Fruit fly (Drosophila melanogaster) whole organism, pupa: ENCODE data around the gene CG8149.
A peak's percentile ranks its signal among the peaks of the same experiment; 100 is the strongest.

Source experiments
- CG10348 ChIP-seq: fragments of 200-800 bp; sonication (Bioruptor generic); IDR thresholded peaks from 2 replicates; pipeline ENCODE4 v1.3.6; 2022; ENCODE audit warnings: missing biosample characterization, missing genetic modification characterization
- CG12605 ChIP-seq: fragments of 200-800 bp; sonication (Bioruptor generic); IDR thresholded peaks from 2 replicates; pipeline ENCODE4 v1.3.6; 2022; ENCODE audit warnings: missing biosample characterization, missing genetic modification characterization
- CG13204 ChIP-seq: fragments of 200-800 bp; sonication (Bioruptor generic); optimal IDR thresholded peaks from 2 replicates; lab custom pipeline; 2018; ENCODE audit warnings: missing biosample characterization, mild to moderate bottlenecking, missing genetic modification characterization, moderate library complexity
- CG14655 ChIP-seq: fragments of 200-800 bp; sonication (Bioruptor generic); optimal IDR thresholded peaks from 3 replicates; lab custom pipeline; 2017; ENCODE audit warnings: mild to moderate bottlenecking, missing biosample characterization, missing genetic modification reagents, missing genetic modification characterization
- CG15710 ChIP-seq: fragments of 200-800 bp; sonication (Bioruptor generic); optimal IDR thresholded peaks from 2 replicates; lab custom pipeline; 2018; ENCODE audit warnings: missing biosample characterization, mild to moderate bottlenecking, missing genetic modification characterization, moderate library complexity
- CG17806 ChIP-seq: fragments of 200-800 bp; sonication (Bioruptor generic); optimal IDR thresholded peaks from 2 replicates; lab custom pipeline; 2018; ENCODE audit warnings: missing biosample characterization, mild to moderate bottlenecking, missing genetic modification characterization, moderate library complexity
- CG32121 ChIP-seq: fragments of 200-800 bp; sonication (Bioruptor generic); IDR thresholded peaks from 2 replicates; pipeline ENCODE4 v1.3.6; 2022; ENCODE audit warnings: missing biosample characterization, missing genetic modification characterization
- CG4496 ChIP-seq: fragments of 200-800 bp; sonication (Bioruptor generic); IDR thresholded peaks from 3 replicates; pipeline ENCODE4 v1.3.6; 2022; ENCODE audit warnings: missing biosample characterization, missing genetic modification characterization
- CG8159 ChIP-seq: fragments of 200-800 bp; sonication (Bioruptor generic); optimal IDR thresholded peaks from 3 replicates; lab custom pipeline; 2018; ENCODE audit warnings: missing biosample characterization, mild to moderate bottlenecking, missing genetic modification characterization, moderate library complexity
- CG8301 ChIP-seq: fragments of 200-800 bp; sonication (Bioruptor generic); optimal IDR thresholded peaks from 2 replicates; lab custom pipeline; 2018; ENCODE audit warnings: missing biosample characterization, mild to moderate bottlenecking, missing genetic modification characterization
- CG9948 ChIP-seq: fragments of 200-800 bp; sonication (Bioruptor generic); optimal IDR thresholded peaks from 2 replicates; lab custom pipeline; 2018; ENCODE audit warnings: missing biosample characterization, mild to moderate bottlenecking, missing genetic modification characterization, moderate library complexity
- D1 ChIP-seq: fragments of 200-800 bp; sonication (Bioruptor generic); optimal IDR thresholded peaks from 2 replicates; lab custom pipeline; 2018; ENCODE audit warnings: missing biosample characterization, mild to moderate bottlenecking, missing genetic modification characterization, moderate library complexity
- EcR ChIP-seq: fragments of 200-800 bp; sonication (Bioruptor generic); optimal IDR thresholded peaks from 3 replicates; lab custom pipeline; 2019; ENCODE audit warnings: missing biosample characterization, missing genetic modification characterization, mild to moderate bottlenecking, moderate library complexity, missing genetic modification reagents
- Ets98B ChIP-seq: fragments of 200-800 bp; sonication (Bioruptor generic); IDR thresholded peaks from 2 replicates; pipeline ENCODE4 v1.3.6; 2022; ENCODE audit warnings: missing biosample characterization, missing genetic modification characterization
- Pif1A ChIP-seq: fragments of 200-800 bp; sonication (Bioruptor generic); optimal IDR thresholded peaks from 3 replicates; lab custom pipeline; 2016; ENCODE audit warnings: missing biosample characterization, missing genetic modification characterization
- Pif1B ChIP-seq: fragments of 200-800 bp; sonication (Bioruptor generic); optimal IDR thresholded peaks from 3 replicates; lab custom pipeline; 2016; ENCODE audit warnings: missing biosample characterization, missing genetic modification characterization
- Snoo ChIP-seq: fragments of 200-800 bp; sonication (Bioruptor generic); optimal IDR thresholded peaks from 3 replicates; lab custom pipeline; 2017; ENCODE audit warnings: missing biosample characterization, mild to moderate bottlenecking, missing genetic modification characterization, inconsistent platforms
- fd96Ca ChIP-seq: fragments of 200-800 bp; sonication (Bioruptor generic); IDR thresholded peaks from 3 replicates; pipeline ENCODE4 v1.3.6; 2022; ENCODE audit warnings: missing biosample characterization, missing genetic modification characterization
- gl ChIP-seq: fragments of 200-800 bp; sonication (Bioruptor generic); optimal IDR thresholded peaks from 2 replicates; lab custom pipeline; 2018; ENCODE audit warnings: missing biosample characterization, mild to moderate bottlenecking, missing genetic modification characterization
- rn ChIP-seq: fragments of 200-800 bp; sonication (Bioruptor generic); IDR thresholded peaks from 2 replicates; pipeline ENCODE4 v1.3.6; 2022; ENCODE audit warnings: missing biosample characterization, missing genetic modification characterization

CG8149 gene

dm6 chr3R:9548769-9549168 is 44.3 kb downstream of the CG8149 start:
- TF ChIP-seq gl (tag; lab: Kevin White, UChicago) (no peak), EcR (no peak), CG8301 (tag; lab: Kevin White, UChicago) (no peak), D1 (tag; lab: Kevin White, UChicago) (no peak), rn (GFP tag; lab: Robert Waterston, UW) (no peak)
- TF ChIP-seq, all 21 proteins: peak for 0

dm6 chr3R:9550265-9551012 is 46.0 kb downstream of the CG8149 start:
- TF ChIP-seq D1 (tag; lab: Kevin White, UChicago): no peak
- TF ChIP-seq EcR: peak; percentile 53
- peak; percentile 9 for TF ChIP-seq Pif1A (GFP tag; lab: Kevin White, UChicago)
- TF ChIP-seq CG12605 (GFP tag; lab: Robert Waterston, UW): no peak
- no peak for TF ChIP-seq CG8159 (tag; lab: Kevin White, UChicago)
- TF ChIP-seq CG13204 (GFP tag; lab: Kevin White, UChicago): peak; percentile 29
- TF ChIP-seq Pif1B (GFP tag; lab: Kevin White, UChicago): peak; percentile 60
- no peak for TF ChIP-seq rn (GFP tag; lab: Robert Waterston, UW)
- TF ChIP-seq gl (tag; lab: Kevin White, UChicago): peak; percentile 23

DNA sequence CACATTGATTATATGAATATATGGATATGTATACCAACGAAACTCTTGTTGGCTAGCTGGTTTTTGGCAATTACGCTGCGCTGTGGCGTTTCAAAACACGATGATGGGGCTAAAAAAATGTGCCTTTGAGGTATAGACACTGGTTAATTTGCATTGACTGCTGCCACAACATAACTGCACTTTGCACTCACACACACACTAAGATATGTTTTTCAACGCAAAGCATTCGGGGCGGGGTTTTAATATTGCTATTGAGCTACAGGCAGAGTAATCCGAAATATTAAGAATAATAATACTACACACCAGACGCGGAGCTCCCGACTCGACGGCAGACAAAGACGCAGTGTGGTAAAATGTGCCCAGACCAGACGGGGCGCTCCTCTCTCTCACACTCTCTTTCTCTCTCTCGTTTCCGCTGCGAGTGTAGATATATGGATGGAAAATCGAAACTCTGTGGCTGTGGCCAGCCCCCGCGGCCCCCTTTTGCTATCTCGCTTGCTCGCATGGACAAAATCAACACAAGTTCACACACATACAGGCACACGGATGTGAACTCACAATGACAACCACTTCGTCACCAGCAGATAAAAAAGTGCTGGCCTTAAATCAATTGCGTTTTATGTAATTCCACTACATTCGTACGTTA is 46.7 kb downstream of the CG8149 start:
- TF ChIP-seq EcR: peak; percentile 97
- TF ChIP-seq CG13204 (GFP tag; lab: Kevin White, UChicago): no peak
- no peak for TF ChIP-seq CG8159 (tag; lab: Kevin White, UChicago)
- TF ChIP-seq CG4496 (GFP tag; lab: Robert Waterston, UW): no peak
- TF ChIP-seq CG10348: no peak
- no peak for TF ChIP-seq CG32121 (GFP tag; lab: Robert Waterston, UW)
- TF ChIP-seq gl (tag; lab: Kevin White, UChicago): peak; percentile 23
- no peak for TF ChIP-seq CG9948 (tag; lab: Kevin White, UChicago)
- no peak for TF ChIP-seq rn (GFP tag; lab: Robert Waterston, UW)
- peak; percentile 22 for TF ChIP-seq CG17806 (tag; lab: Kevin White, UChicago)
- no peak for TF ChIP-seq Pif1A (GFP tag; lab: Kevin White, UChicago)
- peak; percentile 18 for TF ChIP-seq Pif1B (GFP tag; lab: Kevin White, UChicago)
- peak; percentile 57 for TF ChIP-seq Snoo
- TF ChIP-seq CG14655: no peak
- no peak for TF ChIP-seq CG15710 (tag; lab: Kevin White, UChicago)
- TF ChIP-seq CG8301 (tag; lab: Kevin White, UChicago): peak; percentile 1
- TF ChIP-seq CG12605 (GFP tag; lab: Robert Waterston, UW): no peak

DNA sequence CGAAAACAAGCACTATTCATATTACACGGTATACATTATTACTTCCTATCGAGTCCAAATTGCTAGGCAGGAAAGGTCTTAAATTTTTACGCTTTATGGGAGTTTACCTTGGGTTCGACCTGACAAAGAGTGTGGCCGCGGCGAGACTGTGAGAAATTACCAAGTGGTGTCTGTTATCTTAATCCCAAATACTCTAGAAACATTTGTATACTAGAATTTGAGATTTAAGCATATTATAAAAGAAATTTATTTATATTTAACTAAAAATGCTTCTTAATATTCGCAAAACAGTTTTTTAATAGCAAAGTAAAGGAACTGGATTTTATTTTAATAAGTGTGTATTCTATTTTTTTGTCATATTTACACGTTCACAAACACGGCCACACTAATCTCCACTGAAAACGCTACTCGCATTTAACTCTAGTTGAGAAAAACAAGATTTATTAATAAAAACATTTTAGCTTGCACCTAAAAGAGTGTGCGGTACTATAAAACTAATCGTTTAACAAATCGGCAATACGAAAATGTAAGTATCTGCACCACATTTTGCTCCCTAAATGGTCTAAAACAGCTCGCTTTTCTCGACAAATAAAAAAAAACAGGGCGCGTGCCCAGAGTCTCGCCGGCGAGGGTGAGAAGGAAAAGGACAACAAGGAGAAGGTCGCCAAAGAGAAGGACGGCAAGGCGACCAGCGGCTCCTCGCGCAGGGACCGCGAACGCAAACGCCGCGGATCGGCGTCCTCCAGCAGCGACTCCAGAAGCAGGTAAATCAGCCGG is 47.4 kb downstream of the CG8149 start, which contains the start of the genes mura and RnpS1:
Gene mura, minus strand, starts transcription at position 148 of the 777 bp plus-strand sequence.
Gene RnpS1, plus strand, starts transcription at position 376 of the 777 bp plus-strand sequence.
- TF ChIP-seq CG4496 (GFP tag; lab: Robert Waterston, UW): no peak
- TF ChIP-seq CG8159 (tag; lab: Kevin White, UChicago): no peak
- TF ChIP-seq Pif1A (GFP tag; lab: Kevin White, UChicago): no peak
- TF ChIP-seq Pif1B (GFP tag; lab: Kevin White, UChicago): no peak
- no peak for TF ChIP-seq CG10348
- no peak for TF ChIP-seq gl (tag; lab: Kevin White, UChicago)
- no peak for TF ChIP-seq rn (GFP tag; lab: Robert Waterston, UW)
- no peak for TF ChIP-seq D1 (tag; lab: Kevin White, UChicago)
- TF ChIP-seq fd96Ca (GFP tag; lab: Robert Waterston, UW): no peak
- TF ChIP-seq CG13204 (GFP tag; lab: Kevin White, UChicago): no peak
- TF ChIP-seq CG12605 (GFP tag; lab: Robert Waterston, UW): no peak
- TF ChIP-seq Ets98B (GFP tag; lab: Robert Waterston, UW): no peak
- no peak for TF ChIP-seq CG17806 (tag; lab: Kevin White, UChicago)
- TF ChIP-seq CG8301 (tag; lab: Kevin White, UChicago): no peak
- no peak for TF ChIP-seq CG9948 (tag; lab: Kevin White, UChicago)
- no peak for TF ChIP-seq CG32121 (GFP tag; lab: Robert Waterston, UW)
